Worm (Caenorhabditis elegans) whole organism, L2 larva: Measurements from ENCODE around the gene ZK185.3.

Source experiments
- F13H6.1 ChIP-seq: sonication (generic microtip); optimal IDR thresholded peaks from 2 replicates; lab custom pipeline; 2016; ENCODE audit warnings: missing genetic modification characterization, missing compliant biosample characterization
- Y55F3AM.14 ChIP-seq: fragments of 200-800 bp; sonication (Bioruptor generic); optimal IDR thresholded peaks from 2 replicates; lab custom pipeline; 2018; ENCODE audit warnings: mild to moderate bottlenecking, missing genetic modification characterization, missing compliant biosample characterization
- ZK546.5 ChIP-seq: sonication (generic microtip); optimal IDR thresholded peaks from 2 replicates; lab custom pipeline; 2017; ENCODE audit warnings: missing biosample characterization, missing genetic modification characterization
- ama-1 ChIP-seq: fragments of 150-350 bp; optimal IDR thresholded peaks from 2 replicates; lab custom pipeline; 2018; ENCODE audit warnings: inconsistent platforms
- elt-3 ChIP-seq: sonication (generic microtip); optimal IDR thresholded peaks from 2 replicates; lab custom pipeline; 2017; ENCODE audit warnings: missing biosample characterization, missing genetic modification characterization
- fos-1 ChIP-seq: fragments of 150-350 bp; optimal IDR thresholded peaks from 2 replicates; lab custom pipeline; 2014; ENCODE audit warnings: missing biosample characterization, missing genetic modification characterization
- mdl-1 ChIP-seq, 2 experiments: fragments of 150-350 bp in 1 of 2; sonication (generic microtip) in 1 of 2; optimal IDR thresholded peaks; 2 replicates each; lab custom pipeline; 2017; ENCODE audit warnings: missing biosample characterization in 2 of 2, missing genetic modification characterization in 2 of 2
- nhr-21 ChIP-seq: fragments of 150-350 bp; optimal IDR thresholded peaks from 2 replicates; lab custom pipeline; 2014; ENCODE audit warnings: missing biosample characterization, missing genetic modification characterization
- nhr-23 ChIP-seq: fragments of 150-350 bp; optimal IDR thresholded peaks from 2 replicates; lab custom pipeline; 2014; ENCODE audit warnings: missing biosample characterization, missing genetic modification reagents, missing genetic modification characterization
- nhr-237 ChIP-seq: fragments of 150-350 bp; optimal IDR thresholded peaks from 2 replicates; lab custom pipeline; 2014; ENCODE audit warnings: missing biosample characterization, missing genetic modification characterization
- snpc-4 ChIP-seq: fragments of 150-350 bp; optimal IDR thresholded peaks from 2 replicates; lab custom pipeline; 2014; ENCODE audit warnings: missing biosample characterization, missing genetic modification characterization
- unc-55 ChIP-seq: fragments of 150-350 bp; sonication (generic microtip); optimal IDR thresholded peaks from 3 replicates; lab custom pipeline; 2014; ENCODE audit warnings: missing biosample characterization, missing genetic modification reagents, missing genetic modification characterization
- unc-62 ChIP-seq: fragments of 150-350 bp; optimal IDR thresholded peaks from 2 replicates; lab custom pipeline; 2014; ENCODE audit warnings: missing biosample characterization, missing genetic modification reagents, missing genetic modification characterization

DNA sequence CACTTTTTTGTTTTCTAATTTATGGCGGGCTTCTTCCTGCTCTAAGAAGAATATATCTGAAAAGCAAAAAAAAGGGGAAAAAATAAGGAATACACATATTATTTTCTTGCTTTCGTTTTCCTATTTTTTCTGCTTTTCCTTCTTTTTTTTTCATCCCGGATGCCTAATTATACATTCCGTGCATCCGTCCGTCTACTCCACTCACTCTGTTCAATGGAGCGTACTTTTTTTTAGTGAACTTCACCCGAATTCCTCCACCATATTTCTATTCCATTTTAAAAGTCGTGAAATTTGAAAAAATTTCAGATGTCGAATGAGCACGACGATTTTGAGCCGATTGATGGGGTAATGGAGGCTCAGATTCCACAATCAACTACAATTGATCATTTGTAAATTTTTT is 6.0 kb upstream of the ZK185.3 start, which contains the start of gene ZK185.2:
- no peak for TF ChIP-seq Y55F3AM.14 (GFP tag; lab: Kevin White, UChicago)
- no peak for TF ChIP-seq unc-55 (GFP tag; lab: Kevin White, UChicago)
- no peak for TF ChIP-seq ama-1
- TF ChIP-seq nhr-237 = no peak
- TF ChIP-seq unc-62 = no peak
- no peak for TF ChIP-seq elt-3 (tag; lab: Kevin White, UChicago)
- no peak for TF ChIP-seq fos-1 (tag; lab: Kevin White, UChicago)
- no peak for TF ChIP-seq F13H6.1
- TF ChIP-seq nhr-21 (tag; lab: Kevin White, UChicago) = no peak
- no peak for TF ChIP-seq nhr-23 (tag; lab: Kevin White, UChicago)
- TF ChIP-seq mdl-1 (tag; optimal IDR thresholded peaks at IDR 0.05; lab: Kevin White, UChicago) = no peak
- no peak for TF ChIP-seq snpc-4 (tag; lab: Kevin White, UChicago)
- TF ChIP-seq ZK546.5 (tag; lab: Kevin White, UChicago) = no peak
